Fruit fly (Drosophila melanogaster): Measurements from ENCODE around the gene TotC.

TotC gene

dm6 chr3R:20836257-20836856 lies 36.4 kb upstream of the TotC start (continued):
- TF ChIP-seq CG5245 (GFP tag; optimal IDR thresholded peaks at IDR 0.05) (no peak), Dref (GFP tag; IDR thresholded peaks at IDR 0.05) (no peak), gsb-n (tag; optimal IDR thresholded peaks at IDR 0.05) (no peak), CG1529 (GFP tag; optimal IDR thresholded peaks at IDR 0.05) (no peak), CG17359 (tag; optimal IDR thresholded peaks at IDR 0.05) (no peak), caup (GFP tag; optimal IDR thresholded peaks at IDR 0.05; ENCODE audit: severe bottlenecking) (no peak), peb (GFP tag; IDR thresholded peaks at IDR 0.05) (no peak), CG17385 (GFP tag; optimal IDR thresholded peaks at IDR 0.05) (peak; percentile 7), CG7556 (GFP tag; optimal IDR thresholded peaks at IDR 0.05) (peak; percentile 42), Mes4 (GFP tag; optimal IDR thresholded peaks at IDR 0.05) (no peak), Hr51 (GFP tag; optimal IDR thresholded peaks at IDR 0.05) (peak in 1 of 2 experiments; percentile 51), CHES-1-like (GFP tag; optimal IDR thresholded peaks at IDR 0.05) (no peak), Optix (GFP tag; IDR thresholded peaks at IDR 0.05) (no peak), eyg (GFP tag; optimal IDR thresholded peaks at IDR 0.05) (no peak), Med (GFP tag) (peak; percentile 35), dmrt99B (tag; optimal IDR thresholded peaks at IDR 0.05) (peak; percentile 21), CG2199 (GFP tag; IDR thresholded peaks at IDR 0.05) (no peak), Dll (GFP tag; IDR thresholded peaks at IDR 0.05; ENCODE audit: partially characterized antibody) (no peak), grau (tag; optimal IDR thresholded peaks at IDR 0.05) (peak; percentile 50), CG34376 (GFP tag; optimal IDR thresholded peaks at IDR 0.05) (no peak), CG16815 (GFP tag; optimal IDR thresholded peaks at IDR 0.05) (peak; percentile 10), Oli (tag; optimal IDR thresholded peaks at IDR 0.05) (peak; percentile 38), CG33557 (GFP tag; optimal IDR thresholded peaks at IDR 0.05) (no peak), tap (tag; optimal IDR thresholded peaks at IDR 0.05) (no peak), tio (GFP tag; optimal IDR thresholded peaks at IDR 0.05) (peak; percentile 9), Side (GFP tag; optimal IDR thresholded peaks at IDR 0.05) (no peak), CG10979 (tag; optimal IDR thresholded peaks at IDR 0.05) (no peak), NfI (GFP tag; optimal IDR thresholded peaks at IDR 0.05) (peak; percentile 24), sug (tag; optimal IDR thresholded peaks at IDR 0.05) (no peak), CG15514 (GFP tag; optimal IDR thresholded peaks at IDR 0.05) (no peak), CG7357 (GFP tag; IDR thresholded peaks at IDR 0.05) (no peak), CG4730 (GFP tag; IDR thresholded peaks at IDR 0.05) (0 out of 2 replicates have a peak, but pooled peaks have one; percentile 5), dati (GFP tag; IDR thresholded peaks at IDR 0.05) (no peak), HHEX (GFP tag; optimal IDR thresholded peaks at IDR 0.05) (peak; percentile 22), pb (GFP tag; optimal IDR thresholded peaks at IDR 0.05) (no peak), fru (optimal IDR thresholded peaks at IDR 0.05) (no peak), CG12391 (tag; optimal IDR thresholded peaks at IDR 0.05) (peak; percentile 19), tup (GFP tag; optimal IDR thresholded peaks at IDR 0.05) (no peak), D19B (GFP tag; optimal IDR thresholded peaks at IDR 0.05) (no peak), CG8359 (GFP tag; optimal IDR thresholded peaks at IDR 0.05; ENCODE audit: borderline replicate concordance) (no peak), CG17912 (GFP tag; optimal IDR thresholded peaks at IDR 0.05) (no peak), az2 (GFP tag; optimal IDR thresholded peaks at IDR 0.05) (peak; percentile 11), CG2678 (tag; optimal IDR thresholded peaks at IDR 0.05) (peak; percentile 47), Dp (GFP tag; optimal IDR thresholded peaks at IDR 0.05) (no peak), CG13296 (GFP tag; optimal IDR thresholded peaks at IDR 0.05) (peak; percentile 5), CG15269 (tag; optimal IDR thresholded peaks at IDR 0.05) (peak; percentile 60), unc-4 (GFP tag; IDR thresholded peaks at IDR 0.05; ENCODE audit: partially characterized antibody) (no peak), Hey (tag; optimal IDR thresholded peaks at IDR 0.05) (no peak), CG10209 (GFP tag; optimal IDR thresholded peaks at IDR 0.05) (peak; percentile 21), CG30403 (GFP tag; optimal IDR thresholded peaks at IDR 0.05) (peak; percentile 9)

Data from whole organism, embryonic.